Worm (Caenorhabditis elegans) whole organism, mixed stage, embryonic: Measurements from ENCODE around the gene fkh-9.

Experiments
- bed-3 ChIP-seq: fragments of 200-800 bp; sonication (Bioruptor generic); optimal IDR thresholded peaks from 3 replicates; lab custom pipeline; 2018; ENCODE audit warnings: mild to moderate bottlenecking, missing genetic modification characterization, moderate library complexity, missing compliant biosample characterization
- blmp-1 ChIP-seq: fragments of 150-350 bp; optimal IDR thresholded peaks from 2 replicates; lab custom pipeline; 2014; ENCODE audit warnings: missing biosample characterization, missing genetic modification characterization
- ceh-83 ChIP-seq: fragments of 200-800 bp; sonication (Bioruptor generic); optimal IDR thresholded peaks from 2 replicates; lab custom pipeline; 2018; ENCODE audit warnings: mild to moderate bottlenecking, missing genetic modification characterization, missing compliant biosample characterization
- ces-1 ChIP-seq: fragments of 150-350 bp; optimal IDR thresholded peaks from 2 replicates; lab custom pipeline; 2014; ENCODE audit warnings: missing biosample characterization, missing genetic modification reagents, missing genetic modification characterization
- cnd-1 ChIP-seq: fragments of 200-800 bp; sonication (Bioruptor generic); optimal IDR thresholded peaks from 2 replicates; lab custom pipeline; 2018; ENCODE audit warnings: mild to moderate bottlenecking, missing genetic modification characterization, missing compliant biosample characterization
- mep-1 ChIP-seq: fragments of 150-350 bp; optimal IDR thresholded peaks from 2 replicates; lab custom pipeline; 2017; ENCODE audit warnings: missing biosample characterization, missing genetic modification reagents, missing genetic modification characterization, inconsistent platforms
- sptf-1 ChIP-seq: sonication (generic microtip); optimal IDR thresholded peaks from 2 replicates; lab custom pipeline; 2017; ENCODE audit warnings: mild to moderate bottlenecking, missing genetic modification characterization, moderate library complexity, missing compliant biosample characterization
- tbx-8 ChIP-seq: fragments of 200-800 bp; sonication (Bioruptor generic); optimal IDR thresholded peaks from 2 replicates; lab custom pipeline; 2018; ENCODE audit warnings: mild to moderate bottlenecking, missing genetic modification characterization, moderate library complexity, missing compliant biosample characterization
- zip-8 ChIP-seq: fragments of 150-350 bp; optimal IDR thresholded peaks from 2 replicates; lab custom pipeline; 2014; ENCODE audit warnings: missing biosample characterization, missing genetic modification characterization

fkh-9 gene

DNA sequence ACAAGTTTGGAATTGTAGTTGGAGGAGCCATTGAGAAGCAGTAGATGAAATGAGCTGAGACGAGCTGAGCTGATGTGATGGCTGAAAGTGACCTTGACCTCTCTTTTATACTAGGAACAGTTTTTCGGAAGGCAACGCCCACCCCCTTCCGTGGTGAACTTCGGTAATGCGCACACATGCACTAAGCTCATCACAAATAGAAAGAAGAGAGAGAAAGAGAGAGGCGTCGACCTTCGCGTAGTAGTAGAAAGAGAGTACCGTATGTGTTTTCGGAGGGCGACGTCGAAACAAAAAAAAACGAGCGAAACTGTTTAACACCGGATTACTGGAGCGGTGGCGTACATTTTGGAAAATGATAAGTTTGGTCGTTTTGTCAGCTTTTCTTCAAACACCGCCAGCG lies 45.7 kb downstream of the fkh-9 start, which contains the start of gene marg-1:
Gene marg-1, minus strand, starts transcription at position 101 of the 400 bp plus-strand sequence.
- no peak for TF ChIP-seq cnd-1 (tag; lab: Kevin White, UChicago)
- no peak for TF ChIP-seq tbx-8 (GFP tag; lab: Kevin White, UChicago)
- no peak for TF ChIP-seq bed-3 (GFP tag; lab: Kevin White, UChicago)
- TF ChIP-seq, all 35 proteins: peak for 0

DNA sequence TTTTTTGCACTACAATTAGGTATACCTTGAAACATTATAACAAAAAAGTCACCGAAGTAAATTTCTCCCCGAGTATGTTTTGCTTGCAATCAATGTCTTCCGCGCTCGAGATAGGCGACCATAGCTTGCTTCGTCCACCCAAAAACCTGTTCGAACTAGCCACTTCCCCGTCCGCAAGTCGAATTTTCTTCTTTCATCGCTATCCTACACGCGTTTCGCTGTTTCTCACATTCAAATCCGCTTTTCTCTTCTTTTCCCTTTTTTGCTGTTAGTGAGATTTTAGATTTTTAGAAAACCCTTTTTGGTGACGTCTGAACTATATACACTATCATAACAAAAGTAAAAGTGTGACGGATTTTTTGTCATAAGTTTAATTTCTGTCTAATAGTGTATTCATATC lies 53.5 kb downstream of the fkh-9 start:
- TF ChIP-seq blmp-1 (peak; percentile 28), ceh-83 (GFP tag; lab: Kevin White, UChicago) (no peak)

ce11 chrX:3772405-3772804 lies 54.4 kb downstream of the fkh-9 start, which contains the start of gene F47B7.2:
Gene F47B7.2 (plus strand): TSS chrX:3772762.
- TF ChIP-seq mep-1 (tag; lab: Kevin White, UChicago) = peak; percentile 52
- TF ChIP-seq ces-1 (GFP tag; lab: Kevin White, UChicago) = peak; percentile 91
- peak; percentile 20 for TF ChIP-seq sptf-1
- TF ChIP-seq bed-3 (GFP tag; lab: Kevin White, UChicago) = no peak

- TF ChIP-seq zip-8 (no peak), tbx-8 (GFP tag; lab: Kevin White, UChicago) (no peak)
Observed at ce11 chrX:3768717-3769116, 58.0 kb downstream of the fkh-9 start, which contains the start of gene F47B7.5. Gene F47B7.5 (minus strand): TSS chrX:3768817.
